Worm (Caenorhabditis elegans) whole organism, late embryonic: ENCODE measurements around the gene T28A11.3.

Experiments
- ama-1 ChIP-seq: fragments of 150-350 bp; optimal IDR thresholded peaks from 2 replicates; lab custom pipeline; 2014
- ceh-30 ChIP-seq: fragments of 150-350 bp; optimal IDR thresholded peaks from 2 replicates; lab custom pipeline; 2014; ENCODE audit warnings: missing biosample characterization, missing genetic modification characterization
- ceh-31 ChIP-seq: sonication (generic microtip); optimal IDR thresholded peaks from 2 replicates; lab custom pipeline; 2016; ENCODE audit warnings: missing genetic modification characterization, missing compliant biosample characterization
- ceh-9 ChIP-seq: sonication (generic microtip); optimal IDR thresholded peaks from 2 replicates; lab custom pipeline; 2016; ENCODE audit warnings: mild to moderate bottlenecking, missing genetic modification characterization, inconsistent platforms, missing compliant biosample characterization
- nfya-1 ChIP-seq: sonication (generic microtip); optimal IDR thresholded peaks from 2 replicates; lab custom pipeline; 2017; ENCODE audit warnings: missing genetic modification characterization, mild to moderate bottlenecking, missing compliant biosample characterization, antibody characterized with exemption, moderate library complexity
- nhr-11 ChIP-seq: fragments of 150-350 bp; optimal IDR thresholded peaks from 2 replicates; lab custom pipeline; 2014; ENCODE audit warnings: missing biosample characterization, missing genetic modification characterization
- npax-4 ChIP-seq: sonication (generic microtip); optimal IDR thresholded peaks from 2 replicates; lab custom pipeline; 2016; ENCODE audit warnings: missing genetic modification characterization, missing compliant biosample characterization
- pha-4 ChIP-seq: fragments of 150-350 bp; optimal IDR thresholded peaks from 2 replicates; lab custom pipeline; 2018; ENCODE audit warnings: missing biosample characterization, missing genetic modification reagents, missing genetic modification characterization
- rnt-1 ChIP-seq: sonication (generic microtip); optimal IDR thresholded peaks from 2 replicates; lab custom pipeline; 2016; ENCODE audit warnings: missing genetic modification characterization, missing compliant biosample characterization
- tbx-2 ChIP-seq: sonication (generic microtip); optimal IDR thresholded peaks from 2 replicates; lab custom pipeline; 2016; ENCODE audit warnings: missing genetic modification characterization, missing compliant biosample characterization
- unc-42 ChIP-seq: sonication (generic microtip); optimal IDR thresholded peaks from 2 replicates; lab custom pipeline; 2016; ENCODE audit warnings: missing genotype, missing genetic modification characterization, missing compliant biosample characterization

DNA sequence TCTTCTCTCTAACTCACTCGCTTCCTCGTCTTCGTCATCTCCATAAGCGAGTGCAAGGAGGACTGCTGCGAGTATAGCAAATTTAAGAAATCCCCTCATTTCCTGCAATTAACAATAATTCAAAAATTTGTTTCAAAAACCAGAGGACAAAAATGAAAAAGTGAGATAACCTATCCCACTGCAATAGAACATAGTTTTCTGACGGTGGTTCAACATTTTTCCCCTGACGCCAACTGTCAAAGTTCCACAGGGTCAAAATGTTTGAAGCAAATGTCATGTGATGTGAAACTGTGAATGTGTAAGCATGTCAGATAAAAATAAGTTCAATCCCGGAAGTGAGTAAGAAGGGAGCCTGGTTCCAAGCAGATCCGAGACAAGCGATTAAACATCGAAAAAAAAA is 5.7 kb upstream of the T28A11.3 start, which contains the start of gene T28A11.19:
- TF ChIP-seq ceh-31 (no peak), ama-1 (lab: Kevin White, UChicago) (no peak), tbx-2 (tag; lab: Kevin White, UChicago) (no peak), ceh-30 (tag; lab: Kevin White, UChicago) (no peak), rnt-1 (tag; lab: Kevin White, UChicago) (no peak), nfya-1 (tag; lab: Kevin White, UChicago) (no peak), ceh-9 (tag; lab: Kevin White, UChicago) (no peak), unc-42 (tag; lab: Kevin White, UChicago) (no peak), pha-4 (no peak), nhr-11 (tag; lab: Kevin White, UChicago) (no peak), npax-4 (tag; lab: Kevin White, UChicago) (no peak)
